Fruit fly (Drosophila melanogaster): ENCODE data around the gene pigeon.

dm6 chr2L:19208874-19209273 lies 23.0 kb downstream of the pigeon start:
- TF ChIP-seq CG11723 (GFP tag; optimal IDR thresholded peaks at IDR 0.05) (no peak), HmgD (GFP tag; optimal IDR thresholded peaks at IDR 0.05) (no peak), tx (GFP tag; optimal IDR thresholded peaks at IDR 0.05) (no peak), CG31388 (GFP tag; optimal IDR thresholded peaks at IDR 0.05) (no peak), Asciz (GFP tag; optimal IDR thresholded peaks at IDR 0.05) (no peak), CG14014 (GFP tag; IDR thresholded peaks at IDR 0.05) (no peak), YL-1 (GFP tag; optimal IDR thresholded peaks at IDR 0.05) (no peak), CG1529 (GFP tag; optimal IDR thresholded peaks at IDR 0.05) (no peak)
